Worm (Caenorhabditis elegans) whole organism, mixed stage, embryonic: ENCODE data around the gene W03C9.5.

Source experiments
- M03D4.4 ChIP-seq: sonication (generic microtip); optimal IDR thresholded peaks from 2 replicates; lab custom pipeline; 2017; ENCODE audit warnings: mild to moderate bottlenecking, missing genetic modification characterization, missing compliant biosample characterization
- bed-3 ChIP-seq: fragments of 200-800 bp; sonication (Bioruptor generic); optimal IDR thresholded peaks from 3 replicates; lab custom pipeline; 2018; ENCODE audit warnings: mild to moderate bottlenecking, missing genetic modification characterization, moderate library complexity, missing compliant biosample characterization
- blmp-1 ChIP-seq: fragments of 150-350 bp; optimal IDR thresholded peaks from 2 replicates; lab custom pipeline; 2014; ENCODE audit warnings: missing biosample characterization, missing genetic modification characterization
- ceh-39 ChIP-seq: fragments of 150-350 bp; optimal IDR thresholded peaks from 2 replicates; lab custom pipeline; 2014; ENCODE audit warnings: missing biosample characterization, missing genetic modification characterization
- ceh-43 ChIP-seq: fragments of 200-800 bp; sonication (Bioruptor generic); optimal IDR thresholded peaks from 2 replicates; lab custom pipeline; 2018; ENCODE audit warnings: mild to moderate bottlenecking, missing genetic modification characterization, moderate library complexity, missing compliant biosample characterization
- ces-1 ChIP-seq: fragments of 150-350 bp; optimal IDR thresholded peaks from 2 replicates; lab custom pipeline; 2014; ENCODE audit warnings: missing biosample characterization, missing genetic modification reagents, missing genetic modification characterization
- cnd-1 ChIP-seq: fragments of 200-800 bp; sonication (Bioruptor generic); optimal IDR thresholded peaks from 2 replicates; lab custom pipeline; 2018; ENCODE audit warnings: mild to moderate bottlenecking, missing genetic modification characterization, missing compliant biosample characterization
- drap-1 ChIP-seq: fragments of 200-800 bp; sonication (Bioruptor generic); optimal IDR thresholded peaks from 3 replicates; lab custom pipeline; 2018; ENCODE audit warnings: mild to moderate bottlenecking, missing genetic modification characterization, missing compliant biosample characterization
- elt-1 ChIP-seq: sonication (generic microtip); optimal IDR thresholded peaks from 2 replicates; lab custom pipeline; 2017; ENCODE audit warnings: missing genetic modification characterization, mild to moderate bottlenecking, missing compliant biosample characterization, antibody characterized with exemption, moderate library complexity, borderline replicate concordance; ENCODE audit not compliant: insufficient read depth
- elt-3 ChIP-seq: fragments of 150-350 bp; optimal IDR thresholded peaks from 2 replicates; lab custom pipeline; 2014; ENCODE audit warnings: missing biosample characterization, missing genetic modification characterization
- flh-1 ChIP-seq: fragments of 200-800 bp; sonication (Bioruptor generic); optimal IDR thresholded peaks from 2 replicates; lab custom pipeline; 2018; ENCODE audit warnings: mild to moderate bottlenecking, missing genetic modification characterization, moderate library complexity, missing compliant biosample characterization
- ham-2 ChIP-seq: fragments of 200-800 bp; sonication (Bioruptor generic); optimal IDR thresholded peaks from 2 replicates; lab custom pipeline; 2018; ENCODE audit warnings: mild to moderate bottlenecking, missing genetic modification characterization, missing compliant biosample characterization
- hlh-1 ChIP-seq: fragments of 150-350 bp; optimal IDR thresholded peaks from 2 replicates; lab custom pipeline; 2014; ENCODE audit warnings: missing biosample characterization, missing genetic modification reagents, missing genetic modification characterization
- lin-13 ChIP-seq: fragments of 150-350 bp; optimal IDR thresholded peaks from 2 replicates; lab custom pipeline; 2014; ENCODE audit warnings: missing biosample characterization, missing genetic modification characterization
- lin-32 ChIP-seq: fragments of 200-800 bp; sonication (Bioruptor generic); optimal IDR thresholded peaks from 2 replicates; lab custom pipeline; 2018; ENCODE audit warnings: mild to moderate bottlenecking, missing genetic modification characterization, missing compliant biosample characterization
- lsy-2 ChIP-seq: fragments of 150-350 bp; optimal IDR thresholded peaks from 2 replicates; lab custom pipeline; 2014; ENCODE audit warnings: missing biosample characterization, missing genetic modification characterization
- mab-5 ChIP-seq: fragments of 150-350 bp; optimal IDR thresholded peaks from 2 replicates; lab custom pipeline; 2014; ENCODE audit warnings: missing biosample characterization, missing genetic modification characterization
- mep-1 ChIP-seq: fragments of 150-350 bp; optimal IDR thresholded peaks from 2 replicates; lab custom pipeline; 2017; ENCODE audit warnings: missing biosample characterization, missing genetic modification reagents, missing genetic modification characterization, inconsistent platforms
- mls-2 ChIP-seq: sonication (generic microtip); optimal IDR thresholded peaks from 2 replicates; lab custom pipeline; 2016; ENCODE audit warnings: mild to moderate bottlenecking, missing genetic modification characterization, moderate library complexity, missing compliant biosample characterization
- nhr-12 ChIP-seq: fragments of 150-350 bp; optimal IDR thresholded peaks from 2 replicates; lab custom pipeline; 2014; ENCODE audit warnings: missing biosample characterization, missing genetic modification characterization
- nhr-2 ChIP-seq: fragments of 150-350 bp; optimal IDR thresholded peaks from 2 replicates; lab custom pipeline; 2014; ENCODE audit warnings: missing biosample characterization, missing genetic modification characterization
- nhr-237 ChIP-seq: fragments of 150-350 bp; optimal IDR thresholded peaks from 2 replicates; lab custom pipeline; 2014; ENCODE audit warnings: missing biosample characterization, missing genetic modification characterization
- nhr-28 ChIP-seq: fragments of 150-350 bp; optimal IDR thresholded peaks from 2 replicates; lab custom pipeline; 2014; ENCODE audit warnings: missing biosample characterization, missing genetic modification characterization
- nhr-76 ChIP-seq: sonication (generic microtip); optimal IDR thresholded peaks from 2 replicates; lab custom pipeline; 2017; ENCODE audit warnings: missing biosample characterization, missing genetic modification characterization
- pha-4 ChIP-seq: fragments of 150-350 bp; optimal IDR thresholded peaks from 2 replicates; lab custom pipeline; 2018; ENCODE audit warnings: missing biosample characterization, missing genetic modification reagents, missing genetic modification characterization
- sem-2 ChIP-seq: fragments of 200-800 bp; sonication (Bioruptor generic); optimal IDR thresholded peaks from 2 replicates; lab custom pipeline; 2018; ENCODE audit warnings: mild to moderate bottlenecking, missing genetic modification characterization, missing compliant biosample characterization
- snpc-4 ChIP-seq: fragments of 150-350 bp; optimal IDR thresholded peaks from 2 replicates; lab custom pipeline; 2014; ENCODE audit warnings: missing biosample characterization, missing genetic modification characterization
- sptf-1 ChIP-seq: sonication (generic microtip); optimal IDR thresholded peaks from 2 replicates; lab custom pipeline; 2017; ENCODE audit warnings: mild to moderate bottlenecking, missing genetic modification characterization, moderate library complexity, missing compliant biosample characterization
- tbx-8 ChIP-seq: fragments of 200-800 bp; sonication (Bioruptor generic); optimal IDR thresholded peaks from 2 replicates; lab custom pipeline; 2018; ENCODE audit warnings: mild to moderate bottlenecking, missing genetic modification characterization, moderate library complexity, missing compliant biosample characterization
- unc-120 ChIP-seq: sonication (generic microtip); optimal IDR thresholded peaks from 2 replicates; lab custom pipeline; 2017; ENCODE audit warnings: missing genetic modification characterization, missing compliant biosample characterization; ENCODE audit not compliant: poor library complexity, severe bottlenecking
- unc-39 ChIP-seq: fragments of 150-350 bp; optimal IDR thresholded peaks from 2 replicates; lab custom pipeline; 2014; ENCODE audit warnings: missing biosample characterization, missing genetic modification characterization
- unc-62 ChIP-seq: fragments of 150-350 bp; optimal IDR thresholded peaks from 2 replicates; lab custom pipeline; 2014; ENCODE audit warnings: missing biosample characterization, missing genetic modification reagents, missing genetic modification characterization
- zip-8 ChIP-seq: fragments of 150-350 bp; optimal IDR thresholded peaks from 2 replicates; lab custom pipeline; 2014; ENCODE audit warnings: missing biosample characterization, missing genetic modification characterization
- ztf-11 ChIP-seq: fragments of 150-350 bp; optimal IDR thresholded peaks from 2 replicates; lab custom pipeline; 2014; ENCODE audit warnings: missing biosample characterization, missing genetic modification characterization

The W03C9.5 gene

DNA sequence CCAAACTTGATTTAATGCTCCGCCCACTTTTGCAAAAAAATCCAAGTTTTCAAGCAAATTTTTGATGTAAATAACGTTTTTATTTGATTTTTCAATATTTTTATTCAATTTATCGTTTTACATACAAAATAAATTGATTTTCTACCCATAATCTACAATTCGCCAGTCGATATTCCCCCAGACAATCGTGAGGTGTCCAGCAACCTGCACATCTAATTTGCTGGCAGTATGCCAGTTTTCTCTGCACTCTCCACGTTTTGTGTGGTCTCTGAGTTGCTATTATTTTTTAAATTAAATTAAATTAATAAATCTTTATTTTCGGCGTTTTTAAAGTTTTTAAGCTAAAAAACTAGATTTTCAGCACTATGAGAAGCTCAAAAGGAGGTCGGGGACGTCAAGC is 12.8 kb upstream of the W03C9.5 start:
- TF ChIP-seq pha-4 (tag; lab: Kevin White, UChicago) (peak; percentile 60), hlh-1 (tag; lab: Kevin White, UChicago) (no peak), unc-120 (tag; lab: Kevin White, UChicago) (no peak), lsy-2 (tag; lab: Kevin White, UChicago) (peak; percentile 80), mep-1 (tag; lab: Kevin White, UChicago) (peak; percentile 67), ces-1 (peak; percentile 98), bed-3 (GFP tag; lab: Kevin White, UChicago) (peak; percentile 6), unc-39 (tag; lab: Kevin White, UChicago) (no peak), flh-1 (GFP tag; lab: Kevin White, UChicago) (no peak), nhr-237 (tag; lab: Kevin White, UChicago) (peak; percentile 68), tbx-8 (GFP tag; lab: Kevin White, UChicago) (no peak), sem-2 (GFP tag; lab: Kevin White, UChicago) (no peak), cnd-1 (tag; lab: Kevin White, UChicago) (no peak), sptf-1 (tag; lab: Kevin White, UChicago) (peak; percentile 55), zip-8 (tag; lab: Kevin White, UChicago) (no peak), lin-32 (GFP tag; lab: Kevin White, UChicago) (no peak), lin-13 (tag; lab: Kevin White, UChicago) (peak; percentile 83), elt-1 (tag; lab: Kevin White, UChicago) (no peak), ceh-43 (GFP tag; lab: Kevin White, UChicago) (peak; percentile 22), snpc-4 (tag; lab: Kevin White, UChicago) (no peak), elt-3 (no peak), nhr-2 (tag; lab: Kevin White, UChicago) (peak; percentile 43), blmp-1 (tag; lab: Kevin White, UChicago) (no peak), nhr-28 (tag; lab: Kevin White, UChicago) (no peak), mab-5 (tag; lab: Kevin White, UChicago) (no peak), mls-2 (no peak), nhr-76 (tag; lab: Kevin White, UChicago) (no peak), ham-2 (peak; percentile 33), M03D4.4 (tag; lab: Kevin White, UChicago) (no peak), drap-1 (GFP tag; lab: Kevin White, UChicago) (no peak), ceh-39 (tag; lab: Kevin White, UChicago) (no peak), ztf-11 (tag; lab: Kevin White, UChicago) (no peak), unc-62 (GFP tag; lab: Kevin White, UChicago) (peak; percentile 31)

- peak; percentile 100 for TF ChIP-seq ceh-39 (tag; lab: Kevin White, UChicago)
- peak; percentile 16 for TF ChIP-seq ztf-11 (tag; lab: Kevin White, UChicago)
- peak; percentile 3 for TF ChIP-seq hlh-1 (tag; lab: Kevin White, UChicago)
- TF ChIP-seq lin-13 (tag; lab: Kevin White, UChicago) = peak; percentile 33
- TF ChIP-seq ces-1 = peak; percentile 29
- no peak for TF ChIP-seq elt-1 (tag; lab: Kevin White, UChicago)
- no peak for TF ChIP-seq nhr-12 (tag; lab: Kevin White, UChicago)
- no peak for TF ChIP-seq blmp-1 (tag; lab: Kevin White, UChicago)
Measured at ce11 chrII:11979449-11980095, 12.2 kb upstream of the W03C9.5 start, which contains the start of the genes ash-2 and Y17G7B.20. TSS of gene ash-2 (plus strand) at chrII:11979838. TSS of gene Y17G7B.20 (minus strand) at chrII:11979844.

ce11 chrII:11978920-11979319 is 11.6 kb upstream of the W03C9.5 start:
- no peak for TF ChIP-seq sem-2 (GFP tag; lab: Kevin White, UChicago)
- no peak for TF ChIP-seq lin-32 (GFP tag; lab: Kevin White, UChicago)
- no peak for TF ChIP-seq drap-1 (GFP tag; lab: Kevin White, UChicago)
